Worm (Caenorhabditis elegans): Measurements from ENCODE around the gene K11H12.4.

The K11H12.4 gene

ce11 chrIV:653138-653848, 22.4 kb downstream of the K11H12.4 start, which contains the start of gene K11H12.1:
K11H12.1 (minus strand) TSS chrIV:653421.
- no peak for TF ChIP-seq nhr-77 (tag; optimal IDR thresholded peaks at IDR 0.05)
- TF ChIP-seq lsy-2 (tag; optimal IDR thresholded peaks at IDR 0.05), result peak in 1 of 2 experiments; percentile 46
- peak; percentile 37 for TF ChIP-seq nhr-85 (tag)
- no peak for TF ChIP-seq hlh-4 (tag; optimal IDR thresholded peaks at IDR 0.05)
- TF ChIP-seq efl-1 (optimal IDR thresholded peaks at IDR 0.05), result no peak
- TF ChIP-seq efl-1 (GFP tag; optimal IDR thresholded peaks at IDR 0.05 in 1 of 2), result peak in 1 of 2 experiments; percentile 63

ce11 chrIV:649365-649764, 26.3 kb downstream of the K11H12.4 start, which contains the start of gene K11H12.9:
K11H12.9 (plus strand) TSS chrIV:649665.
- TF ChIP-seq efl-1 (optimal IDR thresholded peaks at IDR 0.05), result no peak
- TF ChIP-seq efl-1 (GFP tag; optimal IDR thresholded peaks at IDR 0.05 in 1 of 2), result peak in 1 of 2 experiments; percentile 41
- TF ChIP-seq fkh-10 (GFP tag; optimal IDR thresholded peaks at IDR 0.05), result no peak

- TF ChIP-seq C16A3.4 (tag; optimal IDR thresholded peaks at IDR 0.05) (no peak), pax-3 (tag; optimal IDR thresholded peaks at IDR 0.05) (peak; percentile 39), alr-1 (tag; optimal IDR thresholded peaks at IDR 0.05; ENCODE audit: borderline replicate concordance) (no peak), dsc-1 (tag; optimal IDR thresholded peaks at IDR 0.05) (peak; percentile 78), nhr-85 (tag) (no peak), nhr-47 (tag; optimal IDR thresholded peaks at IDR 0.05) (peak; percentile 18), fkh-8 (tag; optimal IDR thresholded peaks at IDR 0.05) (peak; percentile 59), zag-1 (tag; optimal IDR thresholded peaks at IDR 0.05) (no peak)
These were observed 27.3 kb downstream of the K11H12.4 start for ce11 chrIV:648362-648761.

ce11 chrIV:643481-643880, 32.2 kb downstream of the K11H12.4 start:
- no peak for TF ChIP-seq zip-4 (GFP tag; optimal IDR thresholded peaks at IDR 0.05)
- TF ChIP-seq mef-2 (tag; optimal IDR thresholded peaks at IDR 0.05), result no peak
- TF ChIP-seq pax-3 (tag; optimal IDR thresholded peaks at IDR 0.05), result peak; percentile 27
- no peak for TF ChIP-seq lin-13 (GFP tag; optimal IDR thresholded peaks at IDR 0.05)
- TF ChIP-seq irx-1 (tag; optimal IDR thresholded peaks at IDR 0.05), result no peak
- TF ChIP-seq Y116A8C.19 (tag; optimal IDR thresholded peaks at IDR 0.05; ENCODE audit: borderline replicate concordance), result no peak
- TF ChIP-seq fkh-4 (tag; optimal IDR thresholded peaks at IDR 0.05; ENCODE audit: borderline replicate concordance), result no peak
- no peak for TF ChIP-seq hlh-17 (GFP tag; optimal IDR thresholded peaks at IDR 0.05; ENCODE audit: borderline replicate concordance)
- TF ChIP-seq isw-1 (GFP tag; IDR thresholded peaks at IDR 0.05), result no peak
- no peak for TF ChIP-seq C16A3.4 (tag; optimal IDR thresholded peaks at IDR 0.05)
- TF ChIP-seq elt-2 (tag; optimal IDR thresholded peaks at IDR 0.05), result no peak
- no peak for TF ChIP-seq ama-1 (optimal IDR thresholded peaks at IDR 0.05)
- TF ChIP-seq snpc-4 (tag; optimal IDR thresholded peaks at IDR 0.05), result no peak
- no peak for TF ChIP-seq blmp-1 (tag; optimal IDR thresholded peaks at IDR 0.05)
- no peak for TF ChIP-seq unc-130 (tag; optimal IDR thresholded peaks at IDR 0.05)
- TF ChIP-seq fkh-10 (GFP tag; optimal IDR thresholded peaks at IDR 0.05), result no peak
- peak; percentile 87 for TF ChIP-seq dsc-1 (tag; optimal IDR thresholded peaks at IDR 0.05)
- no peak for TF ChIP-seq dpl-1 (GFP tag; optimal IDR thresholded peaks at IDR 0.05)
- TF ChIP-seq tlp-1 (tag; optimal IDR thresholded peaks at IDR 0.05), result no peak
- no peak for TF ChIP-seq mab-9 (GFP tag; IDR thresholded peaks at IDR 0.05)
- TF ChIP-seq xbp-1 (tag; optimal IDR thresholded peaks at IDR 0.05), result no peak
- peak; percentile 62 for TF ChIP-seq sox-4 (tag; optimal IDR thresholded peaks at IDR 0.05)
- peak; percentile 29 for TF ChIP-seq nhr-71 (tag; optimal IDR thresholded peaks at IDR 0.05)
- TF ChIP-seq pag-3 (tag; optimal IDR thresholded peaks at IDR 0.05; ENCODE audit: borderline replicate concordance, insufficient read depth), result no peak
- no peak for TF ChIP-seq unc-86 (tag; optimal IDR thresholded peaks at IDR 0.05)
- TF ChIP-seq unc-98 (GFP tag; IDR thresholded peaks at IDR 0.05), result no peak
- TF ChIP-seq nhr-76 (tag; optimal IDR thresholded peaks at IDR 0.05), result no peak
- TF ChIP-seq ztf-11 (tag; optimal IDR thresholded peaks at IDR 0.05), result no peak
- no peak for TF ChIP-seq nhr-77 (tag; optimal IDR thresholded peaks at IDR 0.05)
- no peak for TF ChIP-seq efl-3 (GFP tag; optimal IDR thresholded peaks at IDR 0.05)
- no peak for TF ChIP-seq nhr-84 (tag; optimal IDR thresholded peaks at IDR 0.05)
- no peak for TF ChIP-seq unc-30 (tag; optimal IDR thresholded peaks at IDR 0.05)
- TF ChIP-seq ceh-8 (GFP tag; optimal IDR thresholded peaks at IDR 0.05), result no peak
- TF ChIP-seq mdl-1 (tag; optimal IDR thresholded peaks at IDR 0.05), result no peak
- TF ChIP-seq tbx-2 (tag; optimal IDR thresholded peaks at IDR 0.05), result no peak
- TF ChIP-seq nhr-47 (tag; optimal IDR thresholded peaks at IDR 0.05), result peak; percentile 28
- TF ChIP-seq nhr-85 (tag), result no peak
